4 worm cellular contexts compared by ENCODE assay signal in the genomic region with DNA sequence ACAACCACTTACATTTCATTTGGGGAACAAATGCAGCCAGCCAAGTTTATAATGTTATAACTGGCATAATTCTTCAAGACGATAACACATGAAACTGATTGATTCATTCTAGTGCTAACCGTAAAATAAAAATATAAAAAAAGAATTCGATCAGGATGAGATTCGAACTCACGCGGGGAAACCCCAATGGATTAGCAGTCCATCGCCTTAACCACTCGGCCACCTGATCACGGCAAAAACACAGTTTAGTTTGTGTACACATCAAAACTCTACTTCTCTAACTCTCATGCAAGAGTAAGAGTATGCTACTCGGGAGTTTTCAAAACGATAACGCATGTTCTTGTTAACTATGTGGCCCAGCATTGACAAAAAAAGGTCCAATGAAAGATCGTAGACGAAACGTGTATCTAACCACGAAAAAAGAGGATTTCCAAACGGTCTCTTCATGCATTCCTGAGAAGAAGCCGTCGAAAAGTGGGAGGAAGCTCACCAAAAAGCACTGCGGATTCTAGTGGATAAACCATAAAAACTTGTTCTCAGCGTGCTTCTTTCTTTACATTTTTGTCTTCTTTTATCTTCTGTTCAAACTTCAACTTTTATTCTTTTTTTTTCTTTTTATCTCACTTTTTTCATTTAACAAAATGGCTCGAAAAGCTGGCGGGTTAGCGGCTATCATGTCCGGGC.
TF ChIP-seq lines count a peak whose summit lies in the region.

Gene twk-10 (plus strand): TSS at position 634 of the 684 bp plus-strand sequence.

TF ChIP-seq in whole organism, L2 larva, 48 proteins besides CTCF, POLR2A, EP300 and RAD21:
- TF ChIP-seq sma-3 (GFP tag; optimal IDR thresholded peaks at IDR 0.05; lab: Kevin White, UChicago) (peak; percentile 19), C34F6.9 (tag; optimal IDR thresholded peaks at IDR 0.05; lab: Kevin White, UChicago) (peak; percentile 18), nhr-129 (tag; optimal IDR thresholded peaks at IDR 0.05; lab: Kevin White, UChicago) (peak; percentile 54), unc-62 (GFP tag; optimal IDR thresholded peaks at IDR 0.05; lab: Kevin White, UChicago) (no peak), mbf-1 (tag; optimal IDR thresholded peaks at IDR 0.05; lab: Kevin White, UChicago) (no peak), gmeb-1 (tag; optimal IDR thresholded peaks at IDR 0.05; lab: Kevin White, UChicago) (no peak), fos-1 (tag; optimal IDR thresholded peaks at IDR 0.05; lab: Kevin White, UChicago) (peak; percentile 59), lin-39 (tag; optimal IDR thresholded peaks at IDR 0.05; lab: Kevin White, UChicago) (no peak), mab-5 (tag; optimal IDR thresholded peaks at IDR 0.05; lab: Kevin White, UChicago) (no peak), zag-1 (tag; optimal IDR thresholded peaks at IDR 0.05; lab: Kevin White, UChicago) (no peak), Y55F3AM.14 (GFP tag; optimal IDR thresholded peaks at IDR 0.05; lab: Kevin White, UChicago) (no peak), nhr-12 (tag; optimal IDR thresholded peaks at IDR 0.05; lab: Kevin White, UChicago) (no peak), ztf-11 (tag; optimal IDR thresholded peaks at IDR 0.05; lab: Kevin White, UChicago) (no peak), sma-9 (GFP tag; optimal IDR thresholded peaks at IDR 0.05; lab: Kevin White, UChicago) (peak; percentile 43), sma-9 (tag; optimal IDR thresholded peaks at IDR 0.05; lab: Kevin White, UChicago) (no peak), ztf-1 (GFP tag; conservative IDR thresholded peaks at IDR 0.05; lab: Robert Waterston, UW) (no peak), aly-2 (tag; optimal IDR thresholded peaks at IDR 0.05; lab: Kevin White, UChicago) (no peak), lin-13 (GFP tag; optimal IDR thresholded peaks at IDR 0.05; lab: Kevin White, UChicago) (no peak)

TF ChIP-seq in whole organism, L4 larva, 104 proteins besides CTCF, POLR2A, EP300 and RAD21 (continues in another document):
- TF ChIP-seq arid-1 (GFP tag; conservative IDR thresholded peaks at IDR 0.05; lab: Robert Waterston, UW) = peak; percentile 64; the same call in 1 of the 2 replicates
- TF ChIP-seq pha-4 (GFP tag; IDR thresholded peaks at IDR 0.05; lab: Robert Waterston, UW) = peak; percentile 76; the same call in 1 of the 2 replicates
- TF ChIP-seq pha-4 (tag; optimal IDR thresholded peaks at IDR 0.05; lab: Kevin White, UChicago) = no peak
- peak; percentile 21 for TF ChIP-seq duxl-1 (tag; optimal IDR thresholded peaks at IDR 0.05; lab: Kevin White, UChicago; ENCODE audit: poor library complexity)
- peak; percentile 70; the same call in 1 of the 2 replicates for TF ChIP-seq ceh-44 (GFP tag; IDR thresholded peaks at IDR 0.05; lab: Robert Waterston, UW)
- TF ChIP-seq spr-3 (GFP tag; optimal IDR thresholded peaks at IDR 0.05; lab: Kevin White, UChicago) = no peak
- TF ChIP-seq lim-7 (GFP tag; IDR thresholded peaks at IDR 0.05; lab: Robert Waterston, UW) = peak; percentile 86
- TF ChIP-seq Y48G9A.11 (GFP tag; IDR thresholded peaks at IDR 0.05; lab: Robert Waterston, UW) = peak; percentile 69; the same call in 1 of the 2 replicates
- TF ChIP-seq nhr-25 (tag; optimal IDR thresholded peaks at IDR 0.05; lab: Kevin White, UChicago; ENCODE audit: borderline replicate concordance, insufficient read depth) = no peak
- TF ChIP-seq T26A8.4 (GFP tag; IDR thresholded peaks at IDR 0.05; lab: Robert Waterston, UW) = peak; percentile 52; the same call in 1 of the 2 replicates
- TF ChIP-seq madf-5 (GFP tag; IDR thresholded peaks at IDR 0.05; lab: Robert Waterston, UW) = 0 out of 4 replicates have a peak, but pooled peaks of 1 of the 2 experiments have one; percentile 59
- 0 out of 2 replicates have a peak, but pooled peaks have one; percentile 49 for TF ChIP-seq D1046.2 (GFP tag; IDR thresholded peaks at IDR 0.05; lab: Robert Waterston, UW)
- no peak for TF ChIP-seq nhr-10 (tag; optimal IDR thresholded peaks at IDR 0.05; lab: Kevin White, UChicago)
- TF ChIP-seq dmd-9 (GFP tag; IDR thresholded peaks at IDR 0.05; lab: Robert Waterston, UW) = 0 out of 2 replicates have a peak, but pooled peaks have one; percentile 70
- TF ChIP-seq saeg-2 (GFP tag; IDR thresholded peaks at IDR 0.05; lab: Robert Waterston, UW) = no peak
- peak; percentile 21 for TF ChIP-seq unc-130 (GFP tag; optimal IDR thresholded peaks at IDR 0.05; lab: Kevin White, UChicago)
- peak; percentile 73; the same call in 1 of the 2 replicates for TF ChIP-seq F26F4.8 (GFP tag; conservative IDR thresholded peaks at IDR 0.05; lab: Robert Waterston, UW)
- TF ChIP-seq F44E2.7 (GFP tag; IDR thresholded peaks at IDR 0.05; lab: Robert Waterston, UW) = 0 out of 2 replicates have a peak, but pooled peaks have one; percentile 62

TF ChIP-seq in whole organism, late embryonic, 69 proteins besides CTCF, POLR2A, EP300 and RAD21:
- TF ChIP-seq ama-1 (optimal IDR thresholded peaks at IDR 0.05; lab: Kevin White, UChicago) (no peak), hlh-15 (tag; optimal IDR thresholded peaks at IDR 0.05; lab: Kevin White, UChicago) (no peak), elt-2 (tag; optimal IDR thresholded peaks at IDR 0.05; lab: Kevin White, UChicago) (peak; percentile 11)
TF ChIP-seq in whole organism, late embryonic: peak in this region for 1.

TF ChIP-seq in whole organism, mixed stage, embryonic, 35 proteins besides CTCF, POLR2A, EP300 and RAD21:
- TF ChIP-seq ztf-11 (tag; optimal IDR thresholded peaks at IDR 0.05; lab: Kevin White, UChicago) (no peak), M03D4.4 (tag; optimal IDR thresholded peaks at IDR 0.05; lab: Kevin White, UChicago) (peak; percentile 17), unc-39 (tag; optimal IDR thresholded peaks at IDR 0.05; lab: Kevin White, UChicago) (no peak), drap-1 (GFP tag; optimal IDR thresholded peaks at IDR 0.05; lab: Kevin White, UChicago) (no peak), pha-4 (tag; optimal IDR thresholded peaks at IDR 0.05; lab: Kevin White, UChicago) (no peak), lin-13 (tag; optimal IDR thresholded peaks at IDR 0.05; lab: Kevin White, UChicago) (no peak), snpc-4 (tag; optimal IDR thresholded peaks at IDR 0.05; lab: Kevin White, UChicago) (no peak), ceh-43 (GFP tag; optimal IDR thresholded peaks at IDR 0.05; lab: Kevin White, UChicago) (no peak), elt-3 (tag; optimal IDR thresholded peaks at IDR 0.05; lab: Kevin White, UChicago) (no peak), cnd-1 (tag; optimal IDR thresholded peaks at IDR 0.05; lab: Kevin White, UChicago) (peak; percentile 35), sptf-1 (tag; optimal IDR thresholded peaks at IDR 0.05; lab: Kevin White, UChicago) (no peak), ceh-83 (GFP tag; optimal IDR thresholded peaks at IDR 0.05; lab: Kevin White, UChicago) (peak; percentile 48), sem-2 (GFP tag; optimal IDR thresholded peaks at IDR 0.05; lab: Kevin White, UChicago) (peak; percentile 19)
